Fruit fly (Drosophila melanogaster): Measurements from ENCODE around the gene CG18764.
A peak's percentile ranks its signal among the peaks of the same experiment; 100 is the strongest.

Gene CG18764

dm6 chr3R:11619709-11620409, 6.8 kb upstream of the CG18764 start, which contains the start of the genes Jupiter and CG14710:
Jupiter (minus strand) TSS chr3R:11619906.
CG14710 (plus strand) TSS chr3R:11620090.
- TF ChIP-seq pad (GFP tag; optimal IDR thresholded peaks at IDR 0.05) = peak; percentile 5
- TF ChIP-seq kay (GFP tag; ENCODE audit: borderline replicate concordance) = no peak
- peak; percentile 78 for TF ChIP-seq CG1620 (GFP tag; optimal IDR thresholded peaks at IDR 0.05)
- TF ChIP-seq ovo (GFP tag; optimal IDR thresholded peaks at IDR 0.05) = peak; percentile 63
- TF ChIP-seq tj (GFP tag; optimal IDR thresholded peaks at IDR 0.05) = peak; percentile 70
- TF ChIP-seq CG33017 (tag; optimal IDR thresholded peaks at IDR 0.05) = peak; percentile 27
- TF ChIP-seq CG7045 (GFP tag; optimal IDR thresholded peaks at IDR 0.05) = peak; percentile 23
- TF ChIP-seq Clk (GFP tag; optimal IDR thresholded peaks at IDR 0.05) = peak; percentile 59
- no peak for TF ChIP-seq Hr96 (GFP tag; optimal IDR thresholded peaks at IDR 0.05)
- peak; percentile 60 for TF ChIP-seq Mnt (GFP tag; optimal IDR thresholded peaks at IDR 0.05)
- peak; percentile 4 for TF ChIP-seq CG12768 (GFP tag; optimal IDR thresholded peaks at IDR 0.05)
- TF ChIP-seq Crg-1 (GFP tag; optimal IDR thresholded peaks at IDR 0.05) = peak; percentile 38
- no peak for TF ChIP-seq toe (GFP tag; optimal IDR thresholded peaks at IDR 0.05)
- TF ChIP-seq cic (GFP tag; optimal IDR thresholded peaks at IDR 0.05) = peak; percentile 45
- TF ChIP-seq CG7101 (tag; optimal IDR thresholded peaks at IDR 0.05) = peak; percentile 63
- peak; percentile 72 for TF ChIP-seq CG14711 (tag; optimal IDR thresholded peaks at IDR 0.05)
- TF ChIP-seq bab1 (GFP tag; optimal IDR thresholded peaks at IDR 0.05) = peak; percentile 72
- TF ChIP-seq cnc (optimal IDR thresholded peaks at IDR 0.05) = no peak
- TF ChIP-seq CG5204 (GFP tag; optimal IDR thresholded peaks at IDR 0.05) = no peak
- TF ChIP-seq CG11617 (GFP tag; optimal IDR thresholded peaks at IDR 0.05) = no peak

- TF ChIP-seq CG5204 (GFP tag; optimal IDR thresholded peaks at IDR 0.05) = no peak
- TF ChIP-seq kay (GFP tag; ENCODE audit: borderline replicate concordance) = no peak
- TF ChIP-seq ovo (GFP tag; optimal IDR thresholded peaks at IDR 0.05) = peak; percentile 64
- TF ChIP-seq CG1620 (GFP tag; optimal IDR thresholded peaks at IDR 0.05) = peak; percentile 85
- TF ChIP-seq CG7101 (tag; optimal IDR thresholded peaks at IDR 0.05) = peak; percentile 86
- TF ChIP-seq CG12768 (GFP tag; optimal IDR thresholded peaks at IDR 0.05) = peak; percentile 89
- TF ChIP-seq cic (GFP tag; optimal IDR thresholded peaks at IDR 0.05) = peak; percentile 38
- peak; percentile 68 for TF ChIP-seq pad (GFP tag; optimal IDR thresholded peaks at IDR 0.05)
- peak; percentile 92 for TF ChIP-seq bab1 (GFP tag; optimal IDR thresholded peaks at IDR 0.05)
- TF ChIP-seq CG33017 (tag; optimal IDR thresholded peaks at IDR 0.05) = peak; percentile 85
- TF ChIP-seq toe (GFP tag; optimal IDR thresholded peaks at IDR 0.05) = no peak
- TF ChIP-seq cnc (optimal IDR thresholded peaks at IDR 0.05) = no peak
- TF ChIP-seq CG11617 (GFP tag; optimal IDR thresholded peaks at IDR 0.05) = peak; percentile 88
- TF ChIP-seq CG7045 (GFP tag; optimal IDR thresholded peaks at IDR 0.05) = peak; percentile 83
- peak; percentile 74 for TF ChIP-seq Mnt (GFP tag; optimal IDR thresholded peaks at IDR 0.05)
- TF ChIP-seq Crg-1 (GFP tag; optimal IDR thresholded peaks at IDR 0.05) = peak; percentile 84
- TF ChIP-seq tj (GFP tag; optimal IDR thresholded peaks at IDR 0.05) = peak; percentile 68
- TF ChIP-seq Clk (GFP tag; optimal IDR thresholded peaks at IDR 0.05) = peak; percentile 51
- TF ChIP-seq CG14711 (tag; optimal IDR thresholded peaks at IDR 0.05) = peak; percentile 100
- no peak for TF ChIP-seq Hr96 (GFP tag; optimal IDR thresholded peaks at IDR 0.05)
These were observed 3.7 kb upstream of the CG18764 start, which contains the start of gene CG14711 for dm6 chr3R:11623025-11623424. CG14711 (plus strand) TSS chr3R:11623339.

- TF ChIP-seq CG12768 (GFP tag; optimal IDR thresholded peaks at IDR 0.05) (no peak), tj (GFP tag; optimal IDR thresholded peaks at IDR 0.05) (peak; percentile 12), pad (GFP tag; optimal IDR thresholded peaks at IDR 0.05) (no peak), Crg-1 (GFP tag; optimal IDR thresholded peaks at IDR 0.05) (no peak)
These were observed 1.1 kb upstream of the CG18764 start, which contains the start of gene Zaf1 for dm6 chr3R:11625544-11625943. Zaf1 (minus strand) TSS chr3R:11625644.

dm6 chr3R:11628416-11629041, 1.8 kb downstream of the CG18764 start, which contains the start of gene CG14712:
CG14712 (plus strand) TSS chr3R:11628759.
- TF ChIP-seq cic (GFP tag; optimal IDR thresholded peaks at IDR 0.05) (no peak), tj (GFP tag; optimal IDR thresholded peaks at IDR 0.05) (no peak), Crg-1 (GFP tag; optimal IDR thresholded peaks at IDR 0.05) (peak; percentile 9), kay (GFP tag; ENCODE audit: borderline replicate concordance) (no peak), ovo (GFP tag; optimal IDR thresholded peaks at IDR 0.05) (no peak), CG33017 (tag; optimal IDR thresholded peaks at IDR 0.05) (no peak), CG5204 (GFP tag; optimal IDR thresholded peaks at IDR 0.05) (no peak), pad (GFP tag; optimal IDR thresholded peaks at IDR 0.05) (peak; percentile 19), CG11617 (GFP tag; optimal IDR thresholded peaks at IDR 0.05) (peak; percentile 2), CG14711 (tag; optimal IDR thresholded peaks at IDR 0.05) (peak; percentile 99), CG7045 (GFP tag; optimal IDR thresholded peaks at IDR 0.05) (no peak), Hr96 (GFP tag; optimal IDR thresholded peaks at IDR 0.05) (no peak), CG12768 (GFP tag; optimal IDR thresholded peaks at IDR 0.05) (no peak), CG7101 (tag; optimal IDR thresholded peaks at IDR 0.05) (peak; percentile 55), bab1 (GFP tag; optimal IDR thresholded peaks at IDR 0.05) (peak; percentile 47), toe (GFP tag; optimal IDR thresholded peaks at IDR 0.05) (no peak), Mnt (GFP tag; optimal IDR thresholded peaks at IDR 0.05) (peak; percentile 63), CG1620 (GFP tag; optimal IDR thresholded peaks at IDR 0.05) (peak; percentile 53)

- TF ChIP-seq toe (GFP tag; optimal IDR thresholded peaks at IDR 0.05) (no peak), Crg-1 (GFP tag; optimal IDR thresholded peaks at IDR 0.05) (no peak), kay (GFP tag; ENCODE audit: borderline replicate concordance) (no peak), CG11617 (GFP tag; optimal IDR thresholded peaks at IDR 0.05) (no peak), CG12768 (GFP tag; optimal IDR thresholded peaks at IDR 0.05) (no peak), bab1 (GFP tag; optimal IDR thresholded peaks at IDR 0.05) (no peak), CG14711 (tag; optimal IDR thresholded peaks at IDR 0.05) (no peak), Hr96 (GFP tag; optimal IDR thresholded peaks at IDR 0.05) (no peak), tj (GFP tag; optimal IDR thresholded peaks at IDR 0.05) (no peak), ovo (GFP tag; optimal IDR thresholded peaks at IDR 0.05) (no peak), CG7045 (GFP tag; optimal IDR thresholded peaks at IDR 0.05) (no peak), cic (GFP tag; optimal IDR thresholded peaks at IDR 0.05) (no peak), cnc (optimal IDR thresholded peaks at IDR 0.05) (no peak), CG1620 (GFP tag; optimal IDR thresholded peaks at IDR 0.05) (no peak), CG5204 (GFP tag; optimal IDR thresholded peaks at IDR 0.05) (no peak), pad (GFP tag; optimal IDR thresholded peaks at IDR 0.05) (no peak), Mnt (GFP tag; optimal IDR thresholded peaks at IDR 0.05) (no peak), Clk (GFP tag; optimal IDR thresholded peaks at IDR 0.05) (no peak), CG33017 (tag; optimal IDR thresholded peaks at IDR 0.05) (no peak)
These were observed 10.9 kb downstream of the CG18764 start for dm6 chr3R:11637586-11637985.

Measured in whole organism, adult.